Worm (Caenorhabditis elegans) whole organism, L4 larva: ENCODE data around the gene fbxb-99.

Experiments
- dpl-1 ChIP-seq: fragments of 150-350 bp; optimal IDR thresholded peaks from 2 replicates; lab custom pipeline; 2014; ENCODE audit warnings: missing biosample characterization, missing genetic modification reagents, missing genetic modification characterization
- fkh-10 ChIP-seq: fragments of 150-350 bp; optimal IDR thresholded peaks from 2 replicates; lab custom pipeline; 2014; ENCODE audit warnings: missing biosample characterization, missing genetic modification reagents, missing genetic modification characterization
- nhr-11 ChIP-seq: fragments of 150-350 bp; optimal IDR thresholded peaks from 2 replicates; lab custom pipeline; 2014; ENCODE audit warnings: missing biosample characterization, missing genetic modification characterization
- nhr-237 ChIP-seq: sonication (generic microtip); optimal IDR thresholded peaks from 2 replicates; lab custom pipeline; 2017; ENCODE audit warnings: missing biosample characterization, missing genetic modification characterization
- nhr-41 ChIP-seq: fragments of 200-800 bp; sonication (Bioruptor generic); IDR thresholded peaks from 2 replicates; pipeline ENCODE4 v1.3.6; 2022; ENCODE audit warnings: missing genetic modification reagents, missing genetic modification characterization, missing compliant biosample characterization
- skn-1 ChIP-seq: fragments of 150-350 bp; optimal IDR thresholded peaks from 2 replicates; lab custom pipeline; 2014; ENCODE audit warnings: missing biosample characterization, missing genetic modification characterization
- snpc-4 ChIP-seq: fragments of 150-350 bp; optimal IDR thresholded peaks from 2 replicates; lab custom pipeline; 2014; ENCODE audit warnings: missing biosample characterization, missing genetic modification characterization

ce11 chrII:3747405-3747804, 45.8 kb downstream of the fbxb-99 start, which contains the start of gene fbxb-92:
- TF ChIP-seq skn-1 (no peak), nhr-41 (no peak), nhr-11 (tag; lab: Kevin White, UChicago) (no peak), nhr-237 (tag; lab: Kevin White, UChicago) (no peak), fkh-10 (GFP tag; lab: Kevin White, UChicago) (no peak), snpc-4 (tag; lab: Kevin White, UChicago) (no peak), dpl-1 (no peak)
